Fruit fly (Drosophila melanogaster) whole organism, prepupa: Measurements from ENCODE around the gene CG1840.

Experiments used
- Blimp-1 ChIP-seq: fragments of 200-800 bp; sonication (Bioruptor generic); optimal IDR thresholded peaks from 3 replicates; lab custom pipeline; 2017; ENCODE audit warnings: missing biosample characterization, missing genetic modification characterization, mild to moderate bottlenecking, moderate library complexity, missing genetic modification reagents
- CG10669 ChIP-seq: fragments of 200-800 bp; sonication (Bioruptor generic); optimal IDR thresholded peaks from 3 replicates; lab custom pipeline; 2018; ENCODE audit warnings: missing biosample characterization, mild to moderate bottlenecking, missing genetic modification characterization, moderate library complexity
- CG11294 ChIP-seq: fragments of 200-800 bp; sonication (Bioruptor generic); IDR thresholded peaks from 2 replicates; pipeline ENCODE4 v1.3.6; 2022; ENCODE audit warnings: missing biosample characterization, missing genetic modification characterization
- CG11902 ChIP-seq: fragments of 200-800 bp; sonication (Bioruptor generic); optimal IDR thresholded peaks from 3 replicates; lab custom pipeline; 2016; ENCODE audit warnings: missing biosample characterization, missing genetic modification characterization
- CG15336 ChIP-seq: fragments of 200-800 bp; sonication (Bioruptor generic); IDR thresholded peaks from 2 replicates; pipeline ENCODE4 v1.3.6; 2022; ENCODE audit warnings: missing biosample characterization, missing genetic modification characterization
- CG1621 ChIP-seq: fragments of 200-800 bp; sonication (Bioruptor generic); optimal IDR thresholded peaks from 3 replicates; lab custom pipeline; 2018; ENCODE audit warnings: missing biosample characterization, mild to moderate bottlenecking, missing genetic modification characterization
- CG3032 ChIP-seq: fragments of 200-800 bp; optimal IDR thresholded peaks from 2 replicates; lab custom pipeline; 2019; ENCODE audit warnings: missing biosample characterization, mild to moderate bottlenecking, missing genetic modification characterization, moderate library complexity
- CG31627 ChIP-seq: fragments of 200-800 bp; sonication (Bioruptor generic); optimal IDR thresholded peaks from 3 replicates; lab custom pipeline; 2016; ENCODE audit warnings: missing biosample characterization, missing genetic modification characterization
- CG32006 ChIP-seq: fragments of 200-800 bp; sonication (Bioruptor generic); optimal IDR thresholded peaks from 3 replicates; lab custom pipeline; 2017; ENCODE audit warnings: missing biosample characterization, mild to moderate bottlenecking, missing genetic modification characterization
- CG34406 ChIP-seq: fragments of 200-800 bp; sonication (Bioruptor generic); optimal IDR thresholded peaks from 3 replicates; lab custom pipeline; 2016; ENCODE audit warnings: missing biosample characterization, missing genetic modification characterization
- CG6163 ChIP-seq: fragments of 200-800 bp; sonication (Bioruptor generic); IDR thresholded peaks from 3 replicates; pipeline ENCODE4 v1.3.6; 2022; ENCODE audit warnings: missing biosample characterization, missing genetic modification characterization
- CG6276 ChIP-seq: fragments of 200-800 bp; sonication (Bioruptor generic); optimal IDR thresholded peaks from 2 replicates; lab custom pipeline; 2017; ENCODE audit warnings: missing biosample characterization, mild to moderate bottlenecking, missing genetic modification characterization
- CG6792 ChIP-seq: fragments of 200-800 bp; sonication (Bioruptor generic); optimal IDR thresholded peaks from 3 replicates; lab custom pipeline; 2016; ENCODE audit warnings: missing biosample characterization, missing genetic modification characterization
- CG6808 ChIP-seq: fragments of 200-800 bp; sonication (Bioruptor generic); optimal IDR thresholded peaks from 3 replicates; lab custom pipeline; 2017; ENCODE audit warnings: missing biosample characterization, missing genetic modification characterization, mild to moderate bottlenecking, moderate library complexity, missing genetic modification reagents
- CG6854 ChIP-seq: fragments of 200-800 bp; sonication (Bioruptor generic); optimal IDR thresholded peaks from 2 replicates; lab custom pipeline; 2017; ENCODE audit warnings: missing biosample characterization, mild to moderate bottlenecking, missing genetic modification characterization
- CG7368 ChIP-seq: fragments of 200-800 bp; sonication (Bioruptor generic); optimal IDR thresholded peaks from 3 replicates; lab custom pipeline; 2016; ENCODE audit warnings: missing biosample characterization, missing genetic modification characterization
- CG8119 ChIP-seq: fragments of 200-800 bp; sonication (Bioruptor generic); IDR thresholded peaks from 3 replicates; pipeline ENCODE4 v1.3.6; 2022; ENCODE audit warnings: missing biosample characterization, missing genetic modification characterization
- CG9139 ChIP-seq: fragments of 200-800 bp; sonication (Bioruptor generic); optimal IDR thresholded peaks from 3 replicates; lab custom pipeline; 2017; ENCODE audit warnings: missing biosample characterization, mild to moderate bottlenecking, missing genetic modification characterization
- Eip78C ChIP-seq: fragments of 200-800 bp; sonication (Bioruptor generic); peaks from one replicate; lab custom pipeline; 2016; ENCODE audit warnings: missing biosample characterization, missing genetic modification characterization
- Eip93F ChIP-seq: fragments of 200-800 bp; sonication (Bioruptor generic); optimal IDR thresholded peaks from 2 replicates; lab custom pipeline; 2016; ENCODE audit warnings: missing biosample characterization, mild to moderate bottlenecking, missing genetic modification characterization
- Ets21C ChIP-seq: fragments of 200-800 bp; sonication (Bioruptor generic); optimal IDR thresholded peaks from 3 replicates; lab custom pipeline; 2016; ENCODE audit warnings: missing biosample characterization, missing genetic modification characterization
- Ets96B ChIP-seq: fragments of 200-800 bp; optimal IDR thresholded peaks from 2 replicates; lab custom pipeline; 2019; ENCODE audit warnings: missing biosample characterization, mild to moderate bottlenecking, missing genetic modification characterization, moderate library complexity
- Gug ChIP-seq: fragments of 200-800 bp; sonication (Bioruptor generic); IDR thresholded peaks from 2 replicates; pipeline ENCODE4 v1.3.6; 2022; ENCODE audit warnings: missing biosample characterization, missing genetic modification characterization
- Hr38 ChIP-seq: sonication (Bioruptor generic); optimal IDR thresholded peaks from 2 replicates; lab custom pipeline; 2016; ENCODE audit warnings: missing biosample characterization, missing genetic modification characterization
- Hr39 ChIP-seq: fragments of 200-800 bp; sonication (Bioruptor generic); optimal IDR thresholded peaks from 2 replicates; lab custom pipeline; 2016; ENCODE audit warnings: missing biosample characterization, missing genetic modification characterization
- Lpt ChIP-seq: fragments of 200-800 bp; sonication (Bioruptor generic); optimal IDR thresholded peaks from 3 replicates; lab custom pipeline; 2016; ENCODE audit warnings: missing biosample characterization, missing genetic modification characterization
- OdsH ChIP-seq: fragments of 200-800 bp; sonication (Bioruptor generic); optimal IDR thresholded peaks from 3 replicates; lab custom pipeline; 2016; ENCODE audit warnings: missing biosample characterization, missing genetic modification characterization
- Smox ChIP-seq: fragments of 200-800 bp; sonication (Bioruptor generic); optimal IDR thresholded peaks from 3 replicates; lab custom pipeline; 2016; ENCODE audit warnings: missing biosample characterization, missing genetic modification characterization
- Sox14 ChIP-seq: fragments of 200-800 bp; sonication (Bioruptor generic); optimal IDR thresholded peaks from 3 replicates; lab custom pipeline; 2016; ENCODE audit warnings: missing biosample characterization, missing genetic modification characterization
- Sox15 ChIP-seq: fragments of 200-800 bp; sonication (Bioruptor generic); optimal IDR thresholded peaks from 3 replicates; lab custom pipeline; 2016; ENCODE audit warnings: missing biosample characterization, missing genetic modification characterization
- achi ChIP-seq: fragments of 200-800 bp; sonication (Bioruptor generic); optimal IDR thresholded peaks from 3 replicates; lab custom pipeline; 2016; ENCODE audit warnings: missing biosample characterization, missing genetic modification characterization
- cyc ChIP-seq: fragments of 200-800 bp; sonication (Bioruptor generic); optimal IDR thresholded peaks from 3 replicates; lab custom pipeline; 2016; ENCODE audit warnings: missing biosample characterization, missing genetic modification characterization
- dac ChIP-seq: fragments of 200-800 bp; sonication (Bioruptor generic); optimal IDR thresholded peaks from 2 replicates; lab custom pipeline; 2017; ENCODE audit warnings: missing biosample characterization, mild to moderate bottlenecking, missing genetic modification characterization
- dsx ChIP-seq: fragments of 200-800 bp; optimal IDR thresholded peaks from 3 replicates; lab custom pipeline; 2019; ENCODE audit warnings: missing biosample characterization, mild to moderate bottlenecking, missing genetic modification characterization, moderate library complexity; ENCODE audit not compliant: poor library complexity, severe bottlenecking
- eg ChIP-seq: fragments of 200-800 bp; sonication (Bioruptor generic); IDR thresholded peaks from 3 replicates; pipeline ENCODE4 v1.3.6; 2022; ENCODE audit warnings: missing biosample characterization, missing genetic modification characterization
- esn ChIP-seq: fragments of 200-800 bp; sonication (Bioruptor generic); optimal IDR thresholded peaks from 2 replicates; lab custom pipeline; 2016; ENCODE audit warnings: missing biosample characterization, mild to moderate bottlenecking, missing genetic modification characterization, moderate library complexity
- fd85E ChIP-seq: fragments of 200-800 bp; sonication (Bioruptor generic); optimal IDR thresholded peaks from 3 replicates; lab custom pipeline; 2016; ENCODE audit warnings: missing biosample characterization, missing genetic modification characterization
- fkh ChIP-seq: fragments of 200-800 bp; sonication (Bioruptor generic); optimal IDR thresholded peaks from 3 replicates; lab custom pipeline; 2017; ENCODE audit warnings: missing biosample characterization, mild to moderate bottlenecking, missing genetic modification characterization, moderate library complexity
- lz ChIP-seq: fragments of 200-800 bp; sonication (Bioruptor generic); optimal IDR thresholded peaks from 3 replicates; lab custom pipeline; 2016; ENCODE audit warnings: missing biosample characterization, missing genetic modification characterization
- net ChIP-seq: fragments of 200-800 bp; sonication (Bioruptor generic); optimal IDR thresholded peaks from 3 replicates; lab custom pipeline; 2016; ENCODE audit warnings: missing biosample characterization, missing genetic modification characterization
- pdm3 ChIP-seq: fragments of 200-800 bp; sonication (Bioruptor generic); optimal IDR thresholded peaks from 3 replicates; lab custom pipeline; 2016; ENCODE audit warnings: missing biosample characterization, missing genetic modification characterization
- salr ChIP-seq, 2 experiments: fragments of 200-800 bp; sonication (Bioruptor generic); optimal IDR thresholded peaks; 3 replicates each; lab custom pipeline; 2016 to 2018; ENCODE audit warnings: missing biosample characterization in 2 of 2, missing genetic modification characterization in 2 of 2, mild to moderate bottlenecking in 1 of 2
- spab ChIP-seq: fragments of 200-800 bp; sonication (Bioruptor generic); optimal IDR thresholded peaks from 2 replicates; lab custom pipeline; 2017; ENCODE audit warnings: missing biosample characterization, mild to moderate bottlenecking, missing genetic modification characterization, missing genetic modification reagents
- svp ChIP-seq: fragments of 200-800 bp; sonication (Bioruptor generic); peaks from one replicate; lab custom pipeline; 2016; ENCODE audit warnings: missing biosample characterization, missing genetic modification characterization
- vri ChIP-seq: fragments of 200-800 bp; sonication (Bioruptor generic); optimal IDR thresholded peaks from 3 replicates; lab custom pipeline; 2016; ENCODE audit warnings: missing biosample characterization, mild to moderate bottlenecking, missing genetic modification characterization

CG1840 gene

dm6 chrX:11848507-11849264 lies 39.5 kb upstream of the CG1840 start:
- TF ChIP-seq spab (GFP tag; lab: Kevin White, UChicago) = no peak
- TF ChIP-seq vri = no peak
- no peak for TF ChIP-seq Hr39 (GFP tag; lab: Kevin White, UChicago)
- no peak for TF ChIP-seq CG10669 (GFP tag; lab: Kevin White, UChicago)
- no peak for TF ChIP-seq CG31627
- peak; percentile 10 for TF ChIP-seq svp (GFP tag; lab: Kevin White, UChicago)
- no peak for TF ChIP-seq CG6276 (GFP tag; lab: Kevin White, UChicago)
- TF ChIP-seq Sox15 (GFP tag; lab: Kevin White, UChicago) = no peak
- no peak for TF ChIP-seq net (GFP tag; lab: Kevin White, UChicago)
- TF ChIP-seq Gug (GFP tag; lab: Robert Waterston, UW) = no peak
- no peak for TF ChIP-seq CG32006
- peak; percentile 47 for TF ChIP-seq Eip78C (GFP tag; lab: Kevin White, UChicago)
- no peak for TF ChIP-seq eg (GFP tag; lab: Robert Waterston, UW)
- TF ChIP-seq CG9139 (GFP tag; lab: Kevin White, UChicago) = no peak
- TF ChIP-seq salr (GFP tag; optimal IDR thresholded peaks at IDR 0.05; lab: Kevin White, UChicago) = no peak
- no peak for TF ChIP-seq CG1621
- TF ChIP-seq achi = no peak
- TF ChIP-seq CG34406 (GFP tag; lab: Kevin White, UChicago) = peak; percentile 7
- TF ChIP-seq fkh (GFP tag; lab: Kevin White, UChicago) = peak; percentile 26
- TF ChIP-seq Smox (GFP tag; lab: Kevin White, UChicago) = no peak
- no peak for TF ChIP-seq Ets21C
- TF ChIP-seq Blimp-1 = peak; percentile 6
- TF ChIP-seq Sox14 (GFP tag; lab: Kevin White, UChicago) = no peak
- no peak for TF ChIP-seq OdsH (GFP tag; lab: Kevin White, UChicago)
- TF ChIP-seq CG15336 (GFP tag; lab: Robert Waterston, UW) = no peak
- TF ChIP-seq pdm3 (GFP tag; lab: Kevin White, UChicago) = no peak
- TF ChIP-seq CG11294 (GFP tag; lab: Robert Waterston, UW) = no peak
- no peak for TF ChIP-seq CG3032 (tag; lab: Kevin White, UChicago)
- TF ChIP-seq dac (GFP tag; lab: Kevin White, UChicago) = no peak
- TF ChIP-seq, all 60 proteins: peak for 5

DNA sequence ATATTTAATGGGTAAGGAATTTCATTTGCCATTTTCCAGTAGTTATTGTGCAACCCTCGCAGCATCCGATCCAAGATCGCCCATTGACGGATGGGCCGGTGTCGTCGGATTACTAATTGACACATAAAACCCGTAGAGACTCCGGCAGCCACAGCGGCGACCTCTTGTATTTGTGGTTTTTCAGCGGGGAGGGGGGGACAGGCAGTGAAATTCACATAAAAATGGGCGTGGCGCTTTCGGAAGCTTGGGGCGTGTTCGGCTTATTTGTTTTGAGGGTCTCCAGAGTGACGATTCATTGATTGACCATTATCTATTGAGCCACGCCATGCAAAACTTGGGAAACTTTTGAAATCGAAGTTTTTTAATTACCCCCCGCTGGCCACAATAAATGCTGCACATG lies 38.9 kb upstream of the CG1840 start:
- no peak for TF ChIP-seq CG6163 (GFP tag; lab: Robert Waterston, UW)
- TF ChIP-seq net (GFP tag; lab: Kevin White, UChicago) = no peak

- TF ChIP-seq achi = peak; percentile 96
- no peak for TF ChIP-seq eg (GFP tag; lab: Robert Waterston, UW)
- TF ChIP-seq CG3032 (tag; lab: Kevin White, UChicago) = peak; percentile 6
- no peak for TF ChIP-seq CG7368 (GFP tag; lab: Kevin White, UChicago)
- TF ChIP-seq Eip93F (GFP tag; lab: Kevin White, UChicago) = no peak
- TF ChIP-seq Lpt (GFP tag; lab: Kevin White, UChicago) = no peak
- no peak for TF ChIP-seq Smox (GFP tag; lab: Kevin White, UChicago)
- no peak for TF ChIP-seq spab (GFP tag; lab: Kevin White, UChicago)
- TF ChIP-seq svp (GFP tag; lab: Kevin White, UChicago) = peak; percentile 72
- no peak for TF ChIP-seq CG11294 (GFP tag; lab: Robert Waterston, UW)
- TF ChIP-seq Blimp-1 = no peak
- TF ChIP-seq CG6854 (GFP tag; lab: Kevin White, UChicago) = no peak
- peak; percentile 16 for TF ChIP-seq Sox14 (GFP tag; lab: Kevin White, UChicago)
- TF ChIP-seq OdsH (GFP tag; lab: Kevin White, UChicago) = peak; percentile 9
- TF ChIP-seq Eip78C (GFP tag; lab: Kevin White, UChicago) = peak; percentile 37
- no peak for TF ChIP-seq dsx (GFP tag; lab: Kevin White, UChicago)
- peak; percentile 40 for TF ChIP-seq esn (GFP tag; lab: Kevin White, UChicago)
- TF ChIP-seq fkh (GFP tag; lab: Kevin White, UChicago) = peak; percentile 65
- no peak for TF ChIP-seq fd85E (GFP tag; lab: Kevin White, UChicago)
- TF ChIP-seq CG10669 (GFP tag; lab: Kevin White, UChicago) = no peak
- TF ChIP-seq Hr38 = no peak
- no peak for TF ChIP-seq CG9139 (GFP tag; lab: Kevin White, UChicago)
- peak; percentile 29 for TF ChIP-seq Hr39 (GFP tag; lab: Kevin White, UChicago)
- TF ChIP-seq Ets21C = peak; percentile 1
- no peak for TF ChIP-seq Sox15 (GFP tag; lab: Kevin White, UChicago)
- no peak for TF ChIP-seq CG8119
- TF ChIP-seq CG6792 (GFP tag; lab: Kevin White, UChicago) = no peak
- no peak for TF ChIP-seq CG6808
- no peak for TF ChIP-seq CG11902 (GFP tag; lab: Kevin White, UChicago)
- TF ChIP-seq cyc (GFP tag; lab: Kevin White, UChicago) = peak; percentile 49
- TF ChIP-seq Ets96B (tag; lab: Kevin White, UChicago) = no peak
- peak; percentile 49 for TF ChIP-seq lz
- peak; percentile 73 for TF ChIP-seq vri
Observed at dm6 chrX:11852310-11852709, 35.8 kb upstream of the CG1840 start, which contains the start of gene p24-1. TSS of gene p24-1 (minus strand) at chrX:11852530.
